Worm (Caenorhabditis elegans) whole organism, dauer: Measurements from ENCODE around the gene far-4.
"Not testable (repeated sequence)": the region's sequence is repeated elsewhere in the genome, so short reads cannot be mapped to it uniquely, and the experiment has no call there.

Experiments
- unc-62 ChIP-seq: sonication (generic microtip); optimal IDR thresholded peaks from 2 replicates; lab custom pipeline; 2017; ENCODE audit warnings: missing biosample characterization, missing genetic modification reagents, missing genetic modification characterization

The far-4 gene

DNA sequence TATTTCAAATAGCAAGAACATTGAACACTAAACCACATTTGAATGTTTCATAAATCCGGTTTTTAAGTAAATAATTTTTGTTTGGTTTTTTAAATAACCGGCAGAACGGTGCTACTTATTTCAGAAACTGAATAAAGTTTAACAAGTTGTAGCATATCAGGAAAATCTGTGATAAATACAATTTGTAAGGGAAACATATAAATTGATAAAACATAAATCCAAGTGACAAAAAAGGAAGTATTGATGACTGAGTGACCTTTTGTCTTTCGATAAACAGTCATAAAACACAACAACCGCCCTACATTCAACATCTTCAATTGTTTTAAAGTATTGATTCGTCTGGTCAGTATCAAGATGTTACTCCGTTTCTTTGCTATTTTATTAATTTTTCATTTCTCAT, 4.2 kb downstream of the far-4 start, which contains the start of gene far-5:
Gene far-5 (plus strand): TSS at position 301 of the 400 bp plus-strand sequence.
- no peak for TF ChIP-seq unc-62 (GFP tag; lab: Kevin White, UChicago)

DNA sequence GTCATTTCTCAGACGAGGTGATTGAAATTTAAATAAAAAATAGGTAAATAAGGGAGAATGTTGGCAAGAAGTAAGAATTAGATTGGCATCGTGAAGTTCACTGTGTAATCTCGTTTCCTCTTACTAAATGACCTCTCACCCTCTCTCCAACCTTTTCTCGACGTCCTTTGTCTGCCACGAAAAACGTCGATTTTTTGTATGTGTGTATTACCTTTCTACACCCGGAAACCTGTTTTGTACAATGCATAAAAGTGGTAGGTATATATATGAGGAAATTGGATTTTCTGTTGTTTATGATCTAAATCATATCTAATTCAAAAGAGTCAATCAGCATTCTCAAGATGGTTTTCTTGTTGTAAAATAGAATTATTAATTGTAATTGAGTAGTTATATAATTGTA, 6.6 kb downstream of the far-4 start, which contains the start of the genes F15B9.11 and dsl-7:
Gene F15B9.11 (minus strand): TSS at position 5 of the 400 bp plus-strand sequence.
Gene dsl-7 (plus strand): TSS at position 260 of the 400 bp plus-strand sequence.
- TF ChIP-seq unc-62 (GFP tag; lab: Kevin White, UChicago) = no peak

DNA sequence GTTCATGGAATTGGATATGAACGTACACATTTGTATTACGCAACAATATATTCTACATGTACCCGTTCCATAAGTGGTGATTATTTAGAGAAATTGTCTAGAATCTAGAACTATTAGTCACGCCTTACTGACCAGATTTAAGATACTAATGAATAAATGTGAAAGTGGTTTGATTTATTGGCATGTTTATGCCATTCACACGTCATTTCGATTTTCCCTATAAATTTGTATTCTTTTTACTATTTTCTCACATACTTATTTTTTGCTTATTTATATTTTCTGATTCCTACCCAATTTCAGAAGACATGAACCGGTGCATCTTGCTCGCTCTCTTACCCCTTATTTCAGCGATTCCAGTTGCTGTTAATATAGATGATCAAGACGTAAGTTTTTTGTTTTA, 11.2 kb downstream of the far-4 start, which contains the start of gene F15B9.8:
Gene F15B9.8 (plus strand): TSS at position 301 of the 400 bp plus-strand sequence.
- TF ChIP-seq unc-62 (GFP tag; lab: Kevin White, UChicago) = no peak

DNA sequence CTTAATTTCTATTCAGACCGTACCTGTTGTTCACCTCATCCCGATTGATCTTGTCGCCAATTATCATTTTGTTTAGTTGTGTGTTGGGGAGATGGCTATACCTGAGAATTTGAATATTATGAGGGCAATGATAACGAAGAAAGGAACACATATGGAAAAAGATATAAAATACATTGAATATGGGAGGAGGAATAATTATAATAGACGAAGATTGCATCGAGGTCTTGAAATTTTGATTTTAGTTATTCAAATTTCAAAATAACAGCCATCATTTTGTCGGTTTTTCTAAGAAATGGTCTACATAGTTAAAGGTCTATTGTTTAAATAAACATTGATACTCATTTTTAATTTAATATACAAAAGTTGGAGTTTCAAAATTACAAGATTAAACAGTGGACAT, 12.4 kb downstream of the far-4 start, which contains the start of gene shw-3:
Gene shw-3 (minus strand): TSS at position 101 of the 400 bp plus-strand sequence.
- TF ChIP-seq unc-62 (GFP tag; lab: Kevin White, UChicago) = no peak

DNA sequence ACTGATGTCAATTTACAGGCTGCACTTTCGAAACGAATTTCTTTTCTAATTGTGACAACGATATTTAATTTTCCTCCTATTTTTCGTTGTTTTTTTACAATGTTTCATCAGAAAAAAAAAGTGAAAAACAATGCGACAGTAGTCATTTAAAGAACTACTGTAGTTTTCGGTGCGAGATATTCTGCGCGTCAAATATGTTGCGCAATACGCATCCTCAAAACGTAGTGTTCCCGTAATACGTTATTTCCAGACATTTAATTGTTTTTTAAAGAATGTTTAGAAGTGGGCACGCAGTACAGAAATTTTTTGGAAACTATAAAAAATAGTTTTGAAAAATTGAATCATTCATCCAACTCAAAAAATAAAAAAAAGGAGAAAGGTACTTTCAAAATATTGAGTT, 25.4 kb downstream of the far-4 start:
- TF ChIP-seq unc-62 (GFP tag; lab: Kevin White, UChicago) = no peak

DNA sequence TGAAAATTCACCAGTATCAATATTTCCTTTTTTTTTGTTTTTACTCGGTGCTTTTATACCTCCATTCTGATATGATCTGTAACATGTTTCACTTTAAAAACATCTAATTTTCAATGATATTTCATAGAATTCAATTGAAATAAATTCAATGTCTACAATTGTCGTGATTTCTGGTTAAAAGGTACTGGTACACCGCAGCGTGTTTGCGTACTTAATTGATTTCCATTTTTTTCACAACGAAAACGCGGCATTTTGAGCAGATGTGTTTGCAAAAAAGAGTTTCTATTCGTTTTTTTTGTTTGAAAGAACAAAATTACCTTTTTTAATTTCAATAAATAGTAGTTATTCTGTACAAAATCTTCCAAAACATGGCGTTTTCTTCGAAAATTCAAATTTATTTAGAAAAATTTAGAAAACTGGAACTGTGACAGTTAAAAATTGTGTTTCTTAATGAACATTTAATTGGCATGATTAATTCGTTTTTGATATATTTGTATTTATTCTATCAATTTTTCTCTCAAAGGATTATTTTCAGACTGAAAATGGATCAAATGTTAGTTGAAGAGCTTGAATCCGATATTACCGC, 28.8 kb downstream of the far-4 start, which contains the start of gene pnn-1:
Gene pnn-1 (plus strand): TSS at position 536 of the 586 bp plus-strand sequence.
- no peak for TF ChIP-seq unc-62 (GFP tag; lab: Kevin White, UChicago)

DNA sequence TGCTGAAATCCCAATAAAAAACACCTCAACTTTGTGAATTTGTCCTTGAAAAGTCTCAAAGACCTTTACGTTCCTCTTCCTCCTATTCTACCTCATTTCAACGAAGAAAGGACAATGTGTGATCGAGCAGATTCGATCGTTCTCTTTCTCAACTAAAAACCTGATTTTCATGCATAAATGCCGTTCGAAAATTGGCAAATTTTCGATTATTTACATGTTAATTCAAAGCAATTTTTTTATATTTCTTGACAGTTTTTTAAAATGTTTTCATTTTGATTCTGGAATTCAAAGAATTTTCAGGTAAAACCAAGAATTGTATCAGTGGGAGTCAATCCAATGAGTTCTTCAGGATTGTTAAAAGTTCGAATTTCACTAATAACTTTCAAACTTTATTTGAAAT, 30.9 kb downstream of the far-4 start, which contains the start of gene lin-46:
Gene lin-46 (plus strand): TSS at position 301 of the 400 bp plus-strand sequence.
- TF ChIP-seq unc-62 (GFP tag; lab: Kevin White, UChicago) = no peak

DNA sequence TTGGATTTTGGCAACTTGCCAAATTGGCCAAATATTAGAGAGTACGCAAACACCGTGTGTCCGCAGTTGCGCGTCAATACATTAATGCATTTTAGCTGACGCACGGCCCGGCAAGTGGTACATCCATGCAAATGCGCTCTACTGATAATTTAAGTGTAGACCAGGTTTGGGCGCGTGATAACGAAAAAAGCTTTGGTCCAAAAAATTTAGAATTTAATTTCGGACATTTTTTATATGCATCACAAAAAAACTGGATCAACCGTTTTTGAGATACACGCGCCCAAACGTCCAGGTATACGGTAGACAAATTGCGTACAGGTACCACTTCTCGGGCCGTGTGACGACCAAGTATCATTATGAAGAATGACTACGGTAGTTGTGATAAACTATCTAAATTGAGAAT, 31.5 kb downstream of the far-4 start, which contains the start of gene R186.8:
Gene R186.8 (minus strand): TSS at position 58 of the 403 bp plus-strand sequence.
- not testable (repeated sequence) for TF ChIP-seq unc-62 (GFP tag; lab: Kevin White, UChicago)

DNA sequence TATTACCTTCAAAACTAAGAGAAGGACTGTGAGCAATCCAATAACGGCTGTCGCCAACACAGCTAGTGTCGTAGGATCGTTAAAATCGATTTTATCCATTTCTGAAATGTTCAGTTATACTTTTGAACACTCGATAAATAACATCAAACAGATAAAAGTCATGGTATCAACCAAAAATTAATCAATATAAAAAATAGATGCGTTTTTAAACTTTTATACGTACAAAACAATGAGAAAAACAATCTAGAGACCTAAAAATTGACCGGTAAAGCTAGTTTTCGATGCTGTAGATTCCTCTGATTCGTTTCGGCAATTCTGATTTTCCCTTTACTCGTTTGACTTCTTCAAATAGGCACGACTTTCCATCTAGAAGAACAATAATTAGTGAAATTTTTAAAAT, 32.3 kb downstream of the far-4 start, which contains the start of gene R186.3:
Gene R186.3 (minus strand): TSS at position 101 of the 400 bp plus-strand sequence.
- TF ChIP-seq unc-62 (GFP tag; lab: Kevin White, UChicago) = no peak

DNA sequence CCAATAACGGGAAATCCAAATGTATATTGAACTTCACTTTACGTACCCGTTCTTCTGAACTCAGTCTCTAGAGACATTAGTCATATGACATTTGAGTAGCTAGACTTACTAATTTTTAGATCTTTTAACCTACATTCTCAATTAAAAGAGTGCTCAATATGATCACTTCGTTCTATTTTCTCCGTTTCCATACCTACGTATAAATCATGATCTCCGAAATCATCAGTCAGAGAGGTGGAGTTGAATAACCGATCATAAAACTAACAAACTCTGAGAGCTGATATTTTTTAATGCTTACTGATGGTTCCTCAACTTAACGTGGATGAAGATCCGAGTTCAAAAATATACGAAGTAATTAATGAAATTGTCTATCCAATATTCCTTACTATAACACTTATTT, 35.4 kb downstream of the far-4 start, which contains the start of gene srd-35:
Gene srd-35 (plus strand): TSS at position 301 of the 400 bp plus-strand sequence.
- no peak for TF ChIP-seq unc-62 (GFP tag; lab: Kevin White, UChicago)

DNA sequence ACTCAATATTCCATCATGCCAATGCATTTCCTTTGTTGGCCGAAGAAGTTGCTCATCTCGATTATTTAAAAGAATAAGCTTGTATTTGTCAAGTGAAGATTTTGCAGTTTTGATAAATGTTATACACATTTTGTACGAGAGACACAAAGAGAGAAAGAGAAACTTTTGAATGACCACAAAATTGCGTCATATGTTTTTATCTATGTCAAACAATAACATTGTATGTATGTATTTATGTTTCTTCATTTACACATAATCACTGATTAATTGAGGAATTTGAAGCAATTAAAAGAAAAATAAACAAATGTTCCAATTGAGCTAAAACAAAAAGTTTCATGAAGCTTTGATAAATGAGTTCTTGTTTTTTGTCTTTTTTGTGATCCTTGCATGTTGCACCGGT, 36.3 kb downstream of the far-4 start, which contains the start of gene hrg-9:
Gene hrg-9 (minus strand): TSS at position 152 of the 400 bp plus-strand sequence.
- TF ChIP-seq unc-62 (GFP tag; lab: Kevin White, UChicago) = no peak

DNA sequence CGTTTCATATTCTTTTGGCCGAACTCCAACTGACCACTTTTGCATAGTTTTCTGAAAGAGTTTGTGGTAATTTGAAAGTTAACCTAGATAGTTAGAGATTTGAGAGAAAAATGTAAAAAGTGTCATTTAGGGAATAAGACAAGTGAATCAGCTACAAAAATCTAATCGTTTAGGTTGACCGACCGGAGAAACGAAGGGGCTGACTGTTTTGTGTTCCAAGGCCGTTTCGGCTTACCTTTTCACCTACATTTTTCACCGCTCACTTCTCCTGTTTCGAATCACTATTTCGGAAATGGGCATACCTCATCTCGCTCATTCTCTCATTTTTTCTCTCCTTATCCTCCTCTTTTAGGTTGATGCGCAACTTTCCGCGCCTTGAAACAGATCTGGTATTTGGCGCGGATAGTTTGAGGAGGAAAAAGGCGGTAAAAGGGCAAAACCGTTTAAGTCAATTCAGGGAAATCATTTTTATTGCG, 38.3 kb downstream of the far-4 start, which contains the start of gene mpst-7:
Gene mpst-7 (minus strand): TSS at position 51 of the 476 bp plus-strand sequence.
- no peak for TF ChIP-seq unc-62 (GFP tag; lab: Kevin White, UChicago)

DNA sequence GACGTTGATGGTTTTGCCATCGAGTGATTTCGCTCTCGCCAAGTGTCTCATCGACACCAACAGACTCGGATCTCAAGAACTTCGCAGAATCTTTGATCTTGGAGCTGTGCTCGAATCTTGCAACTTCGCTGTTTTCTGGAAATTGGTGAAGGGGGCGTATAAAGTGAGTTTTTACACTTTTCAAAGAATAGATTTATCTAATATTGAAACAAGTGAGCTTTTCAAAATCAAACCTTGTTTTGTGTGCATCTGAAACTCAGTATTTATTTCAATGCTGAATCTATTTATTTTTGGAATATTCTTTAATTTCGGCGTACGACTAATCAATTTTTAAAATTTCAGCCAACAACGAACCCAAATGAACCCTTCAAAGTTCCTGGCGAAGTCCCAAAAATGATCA, 45.2 kb downstream of the far-4 start:
- TF ChIP-seq unc-62 (GFP tag; lab: Kevin White, UChicago) = no peak

DNA sequence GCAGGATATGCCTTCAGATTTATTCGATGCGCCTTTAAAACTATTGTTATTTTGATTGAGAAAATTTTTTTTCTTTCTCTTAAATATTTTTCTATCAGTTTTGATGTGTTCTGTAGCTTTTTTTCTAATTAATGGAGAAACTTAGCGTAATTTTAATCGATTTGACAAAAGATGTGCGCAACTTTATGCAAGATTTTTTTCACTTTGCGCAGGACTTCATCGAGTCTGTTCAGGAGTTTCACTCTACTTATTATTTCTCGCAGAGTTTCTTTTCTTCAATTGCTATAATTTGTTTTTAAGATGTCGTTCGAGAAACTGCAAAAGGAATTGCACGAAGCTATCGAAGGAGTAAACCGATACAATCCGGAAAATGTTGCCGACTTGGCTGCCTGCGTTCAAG, 45.8 kb downstream of the far-4 start, which contains the start of gene eif-3.K:
Gene eif-3.K (plus strand): TSS at position 301 of the 400 bp plus-strand sequence.
- no peak for TF ChIP-seq unc-62 (GFP tag; lab: Kevin White, UChicago)

DNA sequence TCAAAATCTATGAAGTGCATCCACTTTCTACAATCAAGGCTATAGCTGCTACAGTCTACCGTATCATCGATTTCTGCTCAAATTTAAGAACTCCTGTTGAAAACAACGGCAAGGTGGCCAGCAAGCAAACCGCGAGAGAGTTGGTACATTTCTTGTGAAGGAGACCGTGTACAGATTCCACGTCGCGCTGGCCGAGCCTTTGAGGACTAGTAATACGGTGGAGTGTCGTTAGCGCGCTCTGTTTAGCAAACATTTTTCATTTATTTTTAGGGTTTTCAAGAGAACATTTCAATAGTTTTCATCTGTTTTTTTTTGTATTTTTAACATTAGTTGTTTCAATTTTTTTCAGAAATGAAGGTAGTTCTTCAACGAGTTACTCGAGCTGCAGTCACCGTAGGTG, 47.2 kb downstream of the far-4 start, which contains the start of gene pqn-68:
Gene pqn-68 (plus strand): TSS at position 350 of the 400 bp plus-strand sequence.
- no peak for TF ChIP-seq unc-62 (GFP tag; lab: Kevin White, UChicago)
